Worm (Caenorhabditis elegans): ENCODE measurements around the gene fbxa-224.

- TF ChIP-seq him-1 (tag; optimal IDR thresholded peaks at IDR 0.05) (no peak), dao-5 (tag; optimal IDR thresholded peaks at IDR 0.05) (no peak), W03F9.2 (tag; optimal IDR thresholded peaks at IDR 0.05) (no peak)
Measured at ce11 chrII:7547269-7547668, 675 bp downstream of the fbxa-224 start.

Data from whole organism, L4/young adult.